Fruit fly (Drosophila melanogaster) whole organism, embryonic: Measurements from ENCODE around the gene CG18265.
A peak's percentile ranks its signal among the peaks of the same experiment; 100 is the strongest.

Experiments used
- Abd-B ChIP-seq: fragments of 200-800 bp; sonication (Bioruptor generic); optimal IDR thresholded peaks from 2 replicates; lab custom pipeline; 2018; ENCODE audit warnings: missing biosample characterization, mild to moderate bottlenecking, missing genetic modification characterization, moderate library complexity
- Antp ChIP-seq: fragments of 200-800 bp; sonication (Bioruptor generic); optimal IDR thresholded peaks from 3 replicates; lab custom pipeline; 2016; ENCODE audit warnings: missing biosample characterization, missing genetic modification characterization
- Bteb2 ChIP-seq: fragments of 200-800 bp; sonication (Bioruptor generic); optimal IDR thresholded peaks from 2 replicates; lab custom pipeline; 2016; ENCODE audit warnings: missing biosample characterization, missing genetic modification characterization
- CG10209 ChIP-seq: fragments of 200-800 bp; sonication (Bioruptor generic); optimal IDR thresholded peaks from 3 replicates; lab custom pipeline; 2017; ENCODE audit warnings: missing biosample characterization, mild to moderate bottlenecking, missing genetic modification characterization, missing genetic modification reagents
- CG11093 ChIP-seq: fragments of 200-800 bp; sonication (Bioruptor generic); IDR thresholded peaks from 3 replicates; pipeline ENCODE4 v1.3.6; 2022; ENCODE audit warnings: missing biosample characterization, missing genetic modification characterization
- CG11504 ChIP-seq: fragments of 200-800 bp; sonication (Bioruptor generic); optimal IDR thresholded peaks from 3 replicates; lab custom pipeline; 2019; ENCODE audit warnings: missing biosample characterization, mild to moderate bottlenecking, missing genetic modification characterization, moderate library complexity
- CG11560 ChIP-seq: fragments of 200-800 bp; sonication (Bioruptor generic); IDR thresholded peaks from 3 replicates; pipeline ENCODE4 v1.3.6; 2022; ENCODE audit warnings: missing biosample characterization, missing genetic modification characterization
- CG11723 ChIP-seq: fragments of 200-800 bp; sonication (Bioruptor generic); optimal IDR thresholded peaks from 2 replicates; lab custom pipeline; 2017; ENCODE audit warnings: missing biosample characterization, mild to moderate bottlenecking, missing genetic modification characterization
- CG12236 ChIP-seq: fragments of 200-800 bp; sonication (Bioruptor generic); optimal IDR thresholded peaks from 2 replicates; lab custom pipeline; 2016; ENCODE audit warnings: missing biosample characterization, missing genetic modification characterization
- CG13287 ChIP-seq: fragments of 200-800 bp; sonication (Bioruptor generic); IDR thresholded peaks from 2 replicates; pipeline ENCODE4 v1.3.6; 2022; ENCODE audit warnings: missing biosample characterization, missing genetic modification characterization; ENCODE audit not compliant: partially characterized antibody
- CG14050 ChIP-seq: fragments of 200-800 bp; sonication (Bioruptor generic); IDR thresholded peaks from 3 replicates; pipeline ENCODE4 v1.3.6; 2022; ENCODE audit warnings: missing biosample characterization, missing genetic modification characterization
- CG14710 ChIP-seq: fragments of 200-800 bp; sonication (Bioruptor generic); optimal IDR thresholded peaks from 3 replicates; lab custom pipeline; 2019; ENCODE audit warnings: missing biosample characterization, mild to moderate bottlenecking, missing genetic modification characterization, moderate library complexity
- CG15514 ChIP-seq: fragments of 200-800 bp; sonication (Bioruptor generic); optimal IDR thresholded peaks from 3 replicates; lab custom pipeline; 2017; ENCODE audit warnings: missing biosample characterization, missing genetic modification characterization, mild to moderate bottlenecking, moderate library complexity, missing genetic modification reagents
- CG15601 ChIP-seq: fragments of 200-800 bp; sonication (Bioruptor generic); optimal IDR thresholded peaks from 3 replicates; lab custom pipeline; 2019; ENCODE audit warnings: missing biosample characterization, mild to moderate bottlenecking, missing genetic modification characterization, moderate library complexity
- CG1647 ChIP-seq: fragments of 200-800 bp; sonication (Bioruptor generic); optimal IDR thresholded peaks from 3 replicates; lab custom pipeline; 2016; ENCODE audit warnings: missing biosample characterization, missing genetic modification characterization
- CG17829 ChIP-seq: fragments of 200-800 bp; optimal IDR thresholded peaks from 2 replicates; lab custom pipeline; 2019; ENCODE audit warnings: missing biosample characterization, mild to moderate bottlenecking, missing genetic modification characterization, moderate library complexity
- CG4404 ChIP-seq: fragments of 200-800 bp; sonication (Bioruptor generic); IDR thresholded peaks from 2 replicates; pipeline ENCODE4 v1.3.6; 2022; ENCODE audit warnings: missing biosample characterization, missing genetic modification characterization
- CG4617 ChIP-seq: fragments of 200-800 bp; sonication (Bioruptor generic); optimal IDR thresholded peaks from 3 replicates; lab custom pipeline; 2016; ENCODE audit warnings: missing biosample characterization, missing genetic modification characterization, borderline replicate concordance
- CG8290 ChIP-seq, 3 experiments: fragments of 200-800 bp; sonication (Bioruptor generic); optimal IDR thresholded peaks; 2 replicates each; lab custom pipeline; 2016 to 2019; ENCODE audit warnings: missing biosample characterization in 3 of 3, missing genetic modification characterization in 3 of 3, mild to moderate bottlenecking in 2 of 3, moderate library complexity in 1 of 3
- CG9727 ChIP-seq: fragments of 200-800 bp; sonication (Bioruptor generic); optimal IDR thresholded peaks from 3 replicates; lab custom pipeline; 2017; ENCODE audit warnings: missing biosample characterization, mild to moderate bottlenecking, missing genetic modification characterization
- CTCF ChIP-seq: fragments of 200-800 bp; sonication (Bioruptor generic); optimal IDR thresholded peaks from 2 replicates; lab custom pipeline; 2017; ENCODE audit warnings: missing biosample characterization, mild to moderate bottlenecking, missing genetic modification characterization, moderate library complexity
- Ets65A ChIP-seq: fragments of 200-800 bp; sonication (Bioruptor generic); peaks from one replicate; lab custom pipeline; 2016; ENCODE audit warnings: missing biosample characterization, missing genetic modification characterization
- Fer1 ChIP-seq: fragments of 200-800 bp; sonication (Bioruptor generic); optimal IDR thresholded peaks from 2 replicates; lab custom pipeline; 2017; ENCODE audit warnings: missing biosample characterization, mild to moderate bottlenecking, missing genetic modification characterization
- H15 ChIP-seq: fragments of 200-800 bp; sonication (Bioruptor generic); IDR thresholded peaks from 3 replicates; pipeline ENCODE4 v1.3.6; 2022; ENCODE audit warnings: missing biosample characterization, missing genetic modification characterization
- HmgD ChIP-seq: fragments of 200-800 bp; sonication (Bioruptor generic); optimal IDR thresholded peaks from 3 replicates; lab custom pipeline; 2016; ENCODE audit warnings: missing biosample characterization, missing genetic modification characterization
- Hmr ChIP-seq: fragments of 200-800 bp; sonication (Bioruptor generic); optimal IDR thresholded peaks from 3 replicates; lab custom pipeline; 2017; ENCODE audit warnings: mild to moderate bottlenecking, missing biosample characterization, missing genetic modification reagents, missing genetic modification characterization
- Max ChIP-seq: fragments of 200-800 bp; sonication (Bioruptor generic); optimal IDR thresholded peaks from 2 replicates; lab custom pipeline; 2016; ENCODE audit warnings: missing biosample characterization, mild to moderate bottlenecking, missing genetic modification characterization
- Nf-YB ChIP-seq: fragments of 200-800 bp; sonication (Bioruptor generic); optimal IDR thresholded peaks from 3 replicates; lab custom pipeline; 2019; ENCODE audit warnings: missing biosample characterization, mild to moderate bottlenecking, missing genetic modification characterization, moderate library complexity
- Poxn ChIP-seq: fragments of 200-800 bp; sonication (Bioruptor generic); IDR thresholded peaks from 2 replicates; pipeline ENCODE4 v1.3.6; 2022; ENCODE audit warnings: missing biosample characterization, missing genetic modification characterization
- Ravus ChIP-seq: fragments of 200-800 bp; sonication (Bioruptor generic); IDR thresholded peaks from 2 replicates; pipeline ENCODE4 v1.3.6; 2022; ENCODE audit warnings: missing biosample characterization, missing genetic modification characterization
- Xbp1 ChIP-seq: fragments of 200-800 bp; sonication (Bioruptor generic); optimal IDR thresholded peaks from 3 replicates; lab custom pipeline; 2016; ENCODE audit warnings: missing biosample characterization, mild to moderate bottlenecking, missing genetic modification characterization
- YL-1 ChIP-seq: fragments of 200-800 bp; sonication (Bioruptor generic); optimal IDR thresholded peaks from 3 replicates; lab custom pipeline; 2017; ENCODE audit warnings: missing biosample characterization, mild to moderate bottlenecking, missing genetic modification characterization
- abd-A ChIP-seq: fragments of 200-800 bp; sonication (Bioruptor generic); optimal IDR thresholded peaks from 3 replicates; lab custom pipeline; 2019; ENCODE audit warnings: missing biosample characterization, mild to moderate bottlenecking, missing genetic modification characterization, moderate library complexity
- amos ChIP-seq: fragments of 200-800 bp; sonication (Bioruptor generic); IDR thresholded peaks from 2 replicates; pipeline ENCODE4 v1.3.6; 2022; ENCODE audit warnings: missing biosample characterization, missing genetic modification characterization; ENCODE audit not compliant: partially characterized antibody
- ap ChIP-seq: fragments of 200-800 bp; sonication (Bioruptor generic); IDR thresholded peaks from 2 replicates; pipeline ENCODE4 v1.3.6; 2022; ENCODE audit warnings: missing biosample characterization, missing genetic modification characterization
- caup ChIP-seq: fragments of 200-800 bp; sonication (Bioruptor generic); optimal IDR thresholded peaks from 3 replicates; lab custom pipeline; 2017; ENCODE audit warnings: missing biosample characterization, mild to moderate bottlenecking, missing genetic modification characterization, moderate library complexity; ENCODE audit not compliant: severe bottlenecking
- chinmo ChIP-seq: fragments of 200-800 bp; sonication (Bioruptor generic); IDR thresholded peaks from 4 replicates; pipeline ENCODE4 v1.3.6; 2022; ENCODE audit warnings: missing biosample characterization, missing genetic modification characterization; ENCODE audit not compliant: partially characterized antibody
- crc ChIP-seq: fragments of 200-800 bp; sonication (Bioruptor generic); optimal IDR thresholded peaks from 2 replicates; lab custom pipeline; 2016; ENCODE audit warnings: missing biosample characterization, missing genetic modification characterization
- crp ChIP-seq, 2 experiments: fragments of 200-800 bp; sonication (Bioruptor generic); optimal IDR thresholded peaks; 2 replicates in 1 of 2; 3 replicates in 1 of 2; lab custom pipeline; 2017; ENCODE audit warnings: missing biosample characterization in 2 of 2, missing genetic modification characterization in 2 of 2, mild to moderate bottlenecking in 1 of 2, moderate library complexity in 1 of 2
- exex ChIP-seq: fragments of 200-800 bp; sonication (Bioruptor generic); optimal IDR thresholded peaks from 4 replicates; lab custom pipeline; 2018; ENCODE audit warnings: missing biosample characterization, mild to moderate bottlenecking, missing genetic modification characterization, moderate library complexity
- gsb ChIP-seq: fragments of 200-800 bp; sonication (Bioruptor generic); IDR thresholded peaks from 2 replicates; pipeline ENCODE4 v1.3.6; 2022; ENCODE audit warnings: missing biosample characterization, missing genetic modification characterization
- lab ChIP-seq: fragments of 200-800 bp; sonication (Bioruptor generic); optimal IDR thresholded peaks from 3 replicates; lab custom pipeline; 2017; ENCODE audit warnings: missing biosample characterization, missing genetic modification characterization, mild to moderate bottlenecking, moderate library complexity, missing genetic modification reagents
- luna ChIP-seq: fragments of 200-800 bp; sonication (Bioruptor generic); optimal IDR thresholded peaks from 2 replicates; lab custom pipeline; 2016; ENCODE audit warnings: missing biosample characterization, missing genetic modification characterization
- schlank ChIP-seq: fragments of 200-800 bp; sonication (Bioruptor generic); optimal IDR thresholded peaks from 2 replicates; lab custom pipeline; 2018; ENCODE audit warnings: missing biosample characterization, mild to moderate bottlenecking, missing genetic modification characterization
- tll ChIP-seq, 2 experiments: fragments of 200-800 bp in 1 of 2; fragments of >200 bp in 1 of 2; sonication (Bioruptor generic) in 1 of 2; optimal IDR thresholded peaks; 2 replicates each; lab custom pipeline; 2017 to 2019; ENCODE audit warnings: missing biosample characterization in 2 of 2, missing genetic modification characterization in 2 of 2, mild to moderate bottlenecking in 1 of 2, moderate library complexity in 1 of 2
- usp ChIP-seq: fragments of >200 bp; optimal IDR thresholded peaks from 2 replicates; lab custom pipeline; 2017; ENCODE audit warnings: missing biosample characterization, missing genetic modification characterization
- vfl ChIP-seq: fragments of 200-800 bp; sonication (Bioruptor generic); optimal IDR thresholded peaks from 2 replicates; lab custom pipeline; 2016; ENCODE audit warnings: missing biosample characterization, missing genetic modification characterization
- zen ChIP-seq: fragments of 200-800 bp; sonication (Bioruptor generic); optimal IDR thresholded peaks from 3 replicates; lab custom pipeline; 2018; ENCODE audit warnings: missing biosample characterization, mild to moderate bottlenecking, missing genetic modification characterization, moderate library complexity

Gene CG18265

DNA sequence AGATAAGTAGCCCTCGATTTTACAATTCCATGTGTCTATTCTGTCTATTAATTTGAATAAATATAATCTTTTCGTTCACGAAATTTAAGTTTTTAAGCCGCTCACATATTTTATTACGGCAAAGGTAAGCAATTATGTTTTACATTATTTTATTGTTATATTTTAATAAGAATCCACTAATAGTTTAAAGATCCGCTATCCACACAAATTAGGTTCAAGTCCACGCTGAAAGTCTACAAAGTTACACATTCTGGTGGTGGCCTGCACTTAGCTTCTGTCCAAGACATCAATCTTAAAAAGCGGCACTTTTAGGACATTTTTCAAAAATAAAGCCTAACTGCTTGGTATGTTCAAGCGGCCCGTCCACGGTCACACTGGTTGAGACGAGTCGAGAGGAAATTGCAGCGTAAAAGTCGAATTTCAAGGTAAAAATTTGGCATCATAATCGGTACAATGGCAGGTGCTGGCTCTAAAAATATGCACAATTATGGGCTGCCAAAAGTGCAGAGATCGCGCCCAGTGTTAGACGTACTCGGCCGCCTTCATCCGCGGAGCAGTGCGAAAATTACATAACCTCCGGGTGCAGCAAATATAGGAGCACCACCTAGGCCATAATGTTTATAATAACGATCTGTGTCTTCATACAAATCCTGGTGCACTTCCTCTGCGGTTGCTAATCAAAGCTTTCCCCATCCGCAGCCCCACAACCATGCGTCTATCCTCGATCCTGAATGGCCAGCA is 35.7 kb downstream of the CG18265 start, which contains the start of the genes UQCR-Q and CG46525 (continued):
- no peak for TF ChIP-seq vfl (GFP tag; lab: Kevin White, UChicago)
- TF ChIP-seq YL-1 (GFP tag; lab: Kevin White, UChicago): peak; percentile 68
- peak; percentile 50; the same call in 1 of the 2 replicates for TF ChIP-seq amos
- TF ChIP-seq chinmo: peak; percentile 33; the same call in 1 of the 4 replicates
- no peak for TF ChIP-seq caup (GFP tag; lab: Kevin White, UChicago)
- peak; percentile 56 for TF ChIP-seq CG14710 (tag; lab: Kevin White, UChicago)
- peak; percentile 39; the same call in 1 of the 2 replicates for TF ChIP-seq CG13287
- no peak for TF ChIP-seq CG11093 (GFP tag; lab: Robert Waterston, UW)
- TF ChIP-seq usp (GFP tag; lab: Kevin White, UChicago): no peak
- peak; percentile 59 for TF ChIP-seq exex
- no peak for TF ChIP-seq Bteb2 (GFP tag; lab: Kevin White, UChicago)
- TF ChIP-seq Fer1 (GFP tag; lab: Kevin White, UChicago): peak; percentile 16
- TF ChIP-seq lab (GFP tag; lab: Kevin White, UChicago): no peak
- TF ChIP-seq tll (GFP tag; optimal IDR thresholded peaks at IDR 0.05; lab: Kevin White, UChicago): peak in 1 of 2 experiments; percentile 15
- peak; percentile 52 for TF ChIP-seq Abd-B (GFP tag; lab: Kevin White, UChicago)
- no peak for TF ChIP-seq CG12236
- TF ChIP-seq luna (GFP tag; lab: Kevin White, UChicago): no peak
- peak; percentile 74 for TF ChIP-seq CG15514 (GFP tag; lab: Kevin White, UChicago)
- TF ChIP-seq crp (GFP tag; optimal IDR thresholded peaks at IDR 0.05; lab: Kevin White, UChicago): peak in 1 of 2 experiments; percentile 55
- no peak for TF ChIP-seq CG1647 (GFP tag; lab: Kevin White, UChicago)
- TF ChIP-seq CG11723 (GFP tag; lab: Kevin White, UChicago): no peak
- TF ChIP-seq HmgD (GFP tag; lab: Kevin White, UChicago): peak; percentile 8
- TF ChIP-seq CG4404 (GFP tag; lab: Robert Waterston, UW): no peak
- TF ChIP-seq CG10209 (GFP tag; lab: Kevin White, UChicago): no peak
- TF ChIP-seq Nf-YB (GFP tag; lab: Kevin White, UChicago): peak; percentile 13
- TF ChIP-seq H15: no peak
- TF ChIP-seq Antp (GFP tag; lab: Kevin White, UChicago): no peak
- no peak for TF ChIP-seq abd-A
- TF ChIP-seq Poxn (GFP tag; lab: Robert Waterston, UW): no peak
- TF ChIP-seq CG8290 (GFP tag; optimal IDR thresholded peaks at IDR 0.05; lab: Kevin White, UChicago): peak; percentile 1
- TF ChIP-seq CG8290 (tag; optimal IDR thresholded peaks at IDR 0.05; lab: Kevin White, UChicago): peak in 1 of 2 experiments; percentile 67
- peak; percentile 45 for TF ChIP-seq zen (tag; lab: Kevin White, UChicago)
- peak; percentile 58 for TF ChIP-seq CG15601 (tag; lab: Kevin White, UChicago)
- peak; percentile 47 for TF ChIP-seq CG17829 (tag; lab: Kevin White, UChicago)
- no peak for TF ChIP-seq CG9727
- TF ChIP-seq gsb: no peak
- TF ChIP-seq ap (GFP tag; lab: Robert Waterston, UW): no peak
- no peak for TF ChIP-seq CG11560 (tag; lab: Robert Waterston, UW)
- peak; percentile 53 for TF ChIP-seq Ets65A (GFP tag; lab: Kevin White, UChicago)
- TF ChIP-seq Ravus (GFP tag; lab: Robert Waterston, UW): no peak
- TF ChIP-seq Xbp1 (GFP tag; lab: Kevin White, UChicago): peak; percentile 20
- TF ChIP-seq CG14050: no peak
- TF ChIP-seq Max (GFP tag; lab: Kevin White, UChicago): no peak
- peak; percentile 75 for TF ChIP-seq CTCF (GFP tag; lab: Kevin White, UChicago)
- peak; percentile 78 for TF ChIP-seq Hmr (GFP tag; lab: Kevin White, UChicago)
- no peak for TF ChIP-seq schlank (tag; lab: Kevin White, UChicago)
- peak; percentile 37 for TF ChIP-seq CG11504 (tag; lab: Kevin White, UChicago)
- peak; percentile 65 for TF ChIP-seq CG4617 (GFP tag; lab: Kevin White, UChicago)
- TF ChIP-seq crc (GFP tag; lab: Kevin White, UChicago): no peak
